Worm (Caenorhabditis elegans) whole organism, mixed stage, embryonic: ENCODE measurements around the gene hil-2.

Experiments
- M03D4.4 ChIP-seq: sonication (generic microtip); optimal IDR thresholded peaks from 2 replicates; lab custom pipeline; 2017; ENCODE audit warnings: mild to moderate bottlenecking, missing genetic modification characterization, missing compliant biosample characterization
- bed-3 ChIP-seq: fragments of 200-800 bp; sonication (Bioruptor generic); optimal IDR thresholded peaks from 3 replicates; lab custom pipeline; 2018; ENCODE audit warnings: mild to moderate bottlenecking, missing genetic modification characterization, moderate library complexity, missing compliant biosample characterization
- blmp-1 ChIP-seq: fragments of 150-350 bp; optimal IDR thresholded peaks from 2 replicates; lab custom pipeline; 2014; ENCODE audit warnings: missing biosample characterization, missing genetic modification characterization
- ceh-39 ChIP-seq: fragments of 150-350 bp; optimal IDR thresholded peaks from 2 replicates; lab custom pipeline; 2014; ENCODE audit warnings: missing biosample characterization, missing genetic modification characterization
- ceh-83 ChIP-seq: fragments of 200-800 bp; sonication (Bioruptor generic); optimal IDR thresholded peaks from 2 replicates; lab custom pipeline; 2018; ENCODE audit warnings: mild to moderate bottlenecking, missing genetic modification characterization, missing compliant biosample characterization
- ces-1 ChIP-seq: fragments of 150-350 bp; optimal IDR thresholded peaks from 2 replicates; lab custom pipeline; 2014; ENCODE audit warnings: missing biosample characterization, missing genetic modification reagents, missing genetic modification characterization
- cnd-1 ChIP-seq: fragments of 200-800 bp; sonication (Bioruptor generic); optimal IDR thresholded peaks from 2 replicates; lab custom pipeline; 2018; ENCODE audit warnings: mild to moderate bottlenecking, missing genetic modification characterization, missing compliant biosample characterization
- drap-1 ChIP-seq: fragments of 200-800 bp; sonication (Bioruptor generic); optimal IDR thresholded peaks from 3 replicates; lab custom pipeline; 2018; ENCODE audit warnings: mild to moderate bottlenecking, missing genetic modification characterization, missing compliant biosample characterization
- elt-1 ChIP-seq: sonication (generic microtip); optimal IDR thresholded peaks from 2 replicates; lab custom pipeline; 2017; ENCODE audit warnings: missing genetic modification characterization, mild to moderate bottlenecking, missing compliant biosample characterization, antibody characterized with exemption, moderate library complexity, borderline replicate concordance; ENCODE audit not compliant: insufficient read depth
- elt-3 ChIP-seq: fragments of 150-350 bp; optimal IDR thresholded peaks from 2 replicates; lab custom pipeline; 2014; ENCODE audit warnings: missing biosample characterization, missing genetic modification characterization
- flh-1 ChIP-seq: fragments of 200-800 bp; sonication (Bioruptor generic); optimal IDR thresholded peaks from 2 replicates; lab custom pipeline; 2018; ENCODE audit warnings: mild to moderate bottlenecking, missing genetic modification characterization, moderate library complexity, missing compliant biosample characterization
- ham-2 ChIP-seq: fragments of 200-800 bp; sonication (Bioruptor generic); optimal IDR thresholded peaks from 2 replicates; lab custom pipeline; 2018; ENCODE audit warnings: mild to moderate bottlenecking, missing genetic modification characterization, missing compliant biosample characterization
- hlh-1 ChIP-seq: fragments of 150-350 bp; optimal IDR thresholded peaks from 2 replicates; lab custom pipeline; 2014; ENCODE audit warnings: missing biosample characterization, missing genetic modification reagents, missing genetic modification characterization
- lin-13 ChIP-seq: fragments of 150-350 bp; optimal IDR thresholded peaks from 2 replicates; lab custom pipeline; 2014; ENCODE audit warnings: missing biosample characterization, missing genetic modification characterization
- lin-32 ChIP-seq: fragments of 200-800 bp; sonication (Bioruptor generic); optimal IDR thresholded peaks from 2 replicates; lab custom pipeline; 2018; ENCODE audit warnings: mild to moderate bottlenecking, missing genetic modification characterization, missing compliant biosample characterization
- lsy-2 ChIP-seq: fragments of 150-350 bp; optimal IDR thresholded peaks from 2 replicates; lab custom pipeline; 2014; ENCODE audit warnings: missing biosample characterization, missing genetic modification characterization
- mab-5 ChIP-seq: fragments of 150-350 bp; optimal IDR thresholded peaks from 2 replicates; lab custom pipeline; 2014; ENCODE audit warnings: missing biosample characterization, missing genetic modification characterization
- mls-2 ChIP-seq: sonication (generic microtip); optimal IDR thresholded peaks from 2 replicates; lab custom pipeline; 2016; ENCODE audit warnings: mild to moderate bottlenecking, missing genetic modification characterization, moderate library complexity, missing compliant biosample characterization
- nhr-2 ChIP-seq: fragments of 150-350 bp; optimal IDR thresholded peaks from 2 replicates; lab custom pipeline; 2014; ENCODE audit warnings: missing biosample characterization, missing genetic modification characterization
- nhr-237 ChIP-seq: fragments of 150-350 bp; optimal IDR thresholded peaks from 2 replicates; lab custom pipeline; 2014; ENCODE audit warnings: missing biosample characterization, missing genetic modification characterization
- nhr-28 ChIP-seq: fragments of 150-350 bp; optimal IDR thresholded peaks from 2 replicates; lab custom pipeline; 2014; ENCODE audit warnings: missing biosample characterization, missing genetic modification characterization
- nhr-76 ChIP-seq: sonication (generic microtip); optimal IDR thresholded peaks from 2 replicates; lab custom pipeline; 2017; ENCODE audit warnings: missing biosample characterization, missing genetic modification characterization
- pha-4 ChIP-seq: fragments of 150-350 bp; optimal IDR thresholded peaks from 2 replicates; lab custom pipeline; 2018; ENCODE audit warnings: missing biosample characterization, missing genetic modification reagents, missing genetic modification characterization
- sem-2 ChIP-seq: fragments of 200-800 bp; sonication (Bioruptor generic); optimal IDR thresholded peaks from 2 replicates; lab custom pipeline; 2018; ENCODE audit warnings: mild to moderate bottlenecking, missing genetic modification characterization, missing compliant biosample characterization
- snpc-4 ChIP-seq: fragments of 150-350 bp; optimal IDR thresholded peaks from 2 replicates; lab custom pipeline; 2014; ENCODE audit warnings: missing biosample characterization, missing genetic modification characterization
- sptf-1 ChIP-seq: sonication (generic microtip); optimal IDR thresholded peaks from 2 replicates; lab custom pipeline; 2017; ENCODE audit warnings: mild to moderate bottlenecking, missing genetic modification characterization, moderate library complexity, missing compliant biosample characterization
- tbx-8 ChIP-seq: fragments of 200-800 bp; sonication (Bioruptor generic); optimal IDR thresholded peaks from 2 replicates; lab custom pipeline; 2018; ENCODE audit warnings: mild to moderate bottlenecking, missing genetic modification characterization, moderate library complexity, missing compliant biosample characterization
- unc-120 ChIP-seq: sonication (generic microtip); optimal IDR thresholded peaks from 2 replicates; lab custom pipeline; 2017; ENCODE audit warnings: missing genetic modification characterization, missing compliant biosample characterization; ENCODE audit not compliant: poor library complexity, severe bottlenecking
- unc-62 ChIP-seq: fragments of 150-350 bp; optimal IDR thresholded peaks from 2 replicates; lab custom pipeline; 2014; ENCODE audit warnings: missing biosample characterization, missing genetic modification reagents, missing genetic modification characterization
- zip-8 ChIP-seq: fragments of 150-350 bp; optimal IDR thresholded peaks from 2 replicates; lab custom pipeline; 2014; ENCODE audit warnings: missing biosample characterization, missing genetic modification characterization
- ztf-11 ChIP-seq: fragments of 150-350 bp; optimal IDR thresholded peaks from 2 replicates; lab custom pipeline; 2014; ENCODE audit warnings: missing biosample characterization, missing genetic modification characterization

Gene hil-2

DNA sequence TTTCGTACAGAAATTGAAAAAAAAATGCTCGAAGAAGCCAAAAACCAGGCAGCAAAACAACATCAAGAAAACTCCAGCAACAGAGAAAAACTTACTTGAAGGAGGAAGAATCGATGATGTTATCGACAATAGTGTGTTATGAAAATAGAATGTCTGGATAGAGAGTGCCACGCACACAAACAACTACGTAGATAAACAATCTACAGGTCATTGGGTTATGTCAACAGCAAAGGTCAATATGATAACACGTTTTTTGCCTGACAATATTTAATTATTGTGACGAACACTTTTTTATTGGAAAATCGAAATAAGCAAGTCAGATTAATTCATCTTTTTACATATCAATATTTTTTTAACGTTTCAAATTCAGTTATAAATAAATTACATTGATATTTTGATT is 14.6 kb upstream of the hil-2 start, which contains the start of gene sams-5:
Gene sams-5 (minus strand): TSS at position 131 of the 400 bp plus-strand sequence.
- TF ChIP-seq nhr-28 (tag; lab: Kevin White, UChicago) (no peak), nhr-237 (tag; lab: Kevin White, UChicago) (no peak)

DNA sequence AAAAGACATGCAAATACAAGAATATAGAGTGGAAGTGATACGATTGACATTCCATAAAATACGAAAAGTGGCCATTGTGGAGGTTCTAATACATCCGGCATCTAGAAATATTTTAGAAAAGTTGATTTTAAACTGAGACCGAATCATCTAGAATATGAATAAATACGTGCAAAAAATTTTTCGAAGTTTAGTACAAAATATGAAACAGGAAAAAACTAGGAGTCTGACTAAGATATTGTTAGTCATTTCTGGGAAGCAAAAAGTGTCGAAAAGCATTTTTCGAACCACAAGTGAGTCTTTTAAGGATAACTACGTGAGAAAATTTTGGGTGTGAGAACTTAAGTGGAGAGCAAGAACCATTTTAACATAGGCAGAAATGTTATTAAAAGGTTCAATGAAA is 11.9 kb upstream of the hil-2 start, which contains the start of gene srv-32:
Gene srv-32 (minus strand): TSS at position 101 of the 400 bp plus-strand sequence.
- TF ChIP-seq mls-2 (no peak), lin-32 (GFP tag; lab: Kevin White, UChicago) (no peak), nhr-76 (no peak), hlh-1 (tag; lab: Kevin White, UChicago) (no peak), flh-1 (no peak), lin-13 (tag; lab: Kevin White, UChicago) (no peak), mab-5 (tag; lab: Kevin White, UChicago) (no peak), elt-3 (tag; lab: Kevin White, UChicago) (no peak), pha-4 (no peak), ceh-39 (tag; lab: Kevin White, UChicago) (no peak), snpc-4 (tag; lab: Kevin White, UChicago) (no peak)

DNA sequence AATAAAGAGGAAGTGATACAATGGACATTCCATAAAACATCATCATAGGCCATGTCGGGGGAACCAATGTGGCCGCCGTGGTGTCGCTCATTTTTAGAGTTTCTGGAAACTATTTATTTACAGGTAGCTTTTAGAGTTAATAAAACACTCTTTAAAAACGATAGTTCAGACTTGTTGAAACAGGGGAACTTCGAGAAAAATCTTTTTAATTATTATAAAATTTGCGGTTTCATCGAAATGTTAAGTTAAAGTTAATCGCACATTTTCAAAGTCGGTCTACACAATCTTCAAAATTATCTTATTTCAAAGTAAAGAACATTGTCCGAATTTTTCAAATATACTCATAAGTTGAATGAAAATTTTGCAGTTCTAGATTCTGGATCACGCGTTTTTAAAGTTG is 9.8 kb upstream of the hil-2 start, which contains the start of gene ops-1:
Gene ops-1 (minus strand): TSS at position 101 of the 400 bp plus-strand sequence.
- TF ChIP-seq mls-2 (no peak), mab-5 (tag; lab: Kevin White, UChicago) (no peak), sptf-1 (tag; lab: Kevin White, UChicago) (no peak), sem-2 (no peak), ztf-11 (tag; lab: Kevin White, UChicago) (no peak), ceh-39 (tag; lab: Kevin White, UChicago) (no peak), drap-1 (GFP tag; lab: Kevin White, UChicago) (no peak), nhr-2 (no peak)

DNA sequence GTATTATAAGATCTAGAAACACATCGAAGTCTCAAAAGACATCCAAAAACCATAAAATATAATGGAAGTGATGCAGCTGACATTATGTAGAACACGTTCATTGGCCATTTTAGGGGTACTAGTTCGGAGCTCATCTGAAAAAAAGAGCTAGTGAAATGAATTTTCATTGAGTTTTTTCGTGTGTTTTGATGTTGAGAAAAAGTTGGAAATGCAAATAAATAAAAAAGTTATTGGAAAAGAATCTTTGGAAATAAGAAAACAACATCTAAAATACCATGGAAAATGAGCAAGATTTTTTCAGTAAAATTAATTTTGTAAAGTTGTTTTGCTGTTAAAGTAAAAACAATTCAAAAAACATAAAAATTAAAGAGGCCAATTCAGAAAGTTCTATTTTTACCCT is 3.3 kb upstream of the hil-2 start, which contains the start of gene srv-24:
Gene srv-24 (minus strand): TSS at position 101 of the 400 bp plus-strand sequence.
- TF ChIP-seq pha-4 (no peak), cnd-1 (tag; lab: Kevin White, UChicago) (no peak), unc-120 (no peak), nhr-237 (tag; lab: Kevin White, UChicago) (no peak), sem-2 (no peak), lin-32 (GFP tag; lab: Kevin White, UChicago) (no peak), blmp-1 (tag; lab: Kevin White, UChicago) (no peak), unc-62 (GFP tag; lab: Kevin White, UChicago) (no peak), ham-2 (no peak), ces-1 (GFP tag; lab: Kevin White, UChicago) (no peak), nhr-2 (no peak), snpc-4 (tag; lab: Kevin White, UChicago) (no peak), drap-1 (GFP tag; lab: Kevin White, UChicago) (no peak), flh-1 (no peak), bed-3 (GFP tag; lab: Kevin White, UChicago) (no peak), mls-2 (no peak), sptf-1 (tag; lab: Kevin White, UChicago) (no peak)

DNA sequence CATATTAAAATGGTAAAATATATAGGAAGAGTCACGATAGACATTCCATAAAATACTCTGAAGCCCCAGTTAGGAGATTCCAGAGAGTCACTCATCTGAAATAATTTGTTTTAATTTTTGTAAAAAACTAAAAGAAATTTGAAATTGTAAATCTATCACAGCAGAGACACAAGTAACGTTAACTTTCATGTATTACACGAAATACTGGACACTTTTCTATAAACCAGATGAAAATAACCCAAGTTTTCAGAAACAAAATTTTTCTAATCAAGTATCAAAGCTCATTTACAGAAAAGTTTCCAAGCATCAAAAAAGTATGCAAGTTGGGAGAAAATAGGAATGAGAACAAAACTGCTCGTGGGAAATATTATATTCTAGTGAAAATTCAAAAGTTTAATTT is 4.2 kb downstream of the hil-2 start, which contains the start of gene srv-27:
Gene srv-27 (minus strand): TSS at position 101 of the 400 bp plus-strand sequence.
- TF ChIP-seq tbx-8 (GFP tag; lab: Kevin White, UChicago) (no peak), lsy-2 (tag; lab: Kevin White, UChicago) (no peak), zip-8 (tag; lab: Kevin White, UChicago) (no peak), nhr-2 (no peak), ham-2 (no peak), nhr-237 (tag; lab: Kevin White, UChicago) (no peak), mab-5 (tag; lab: Kevin White, UChicago) (no peak), ceh-83 (GFP tag; lab: Kevin White, UChicago) (no peak), cnd-1 (tag; lab: Kevin White, UChicago) (no peak), elt-1 (tag; lab: Kevin White, UChicago) (no peak), ceh-39 (tag; lab: Kevin White, UChicago) (no peak), sem-2 (no peak), M03D4.4 (tag; lab: Kevin White, UChicago) (no peak), blmp-1 (tag; lab: Kevin White, UChicago) (no peak), hlh-1 (tag; lab: Kevin White, UChicago) (no peak), snpc-4 (tag; lab: Kevin White, UChicago) (no peak), ztf-11 (tag; lab: Kevin White, UChicago) (no peak), nhr-28 (tag; lab: Kevin White, UChicago) (no peak), elt-3 (tag; lab: Kevin White, UChicago) (no peak)
